Fruit fly (Drosophila melanogaster): Measurements from ENCODE around the gene CG1824.

CG1824 gene

dm6 chrX:12547657-12548056, 47.8 kb downstream of the CG1824 start:
- TF ChIP-seq jim (GFP tag; optimal IDR thresholded peaks at IDR 0.05): no peak
- peak; percentile 26 for TF ChIP-seq HLH106 (tag; optimal IDR thresholded peaks at IDR 0.05)
- peak; percentile 8 for TF ChIP-seq woc (GFP tag; optimal IDR thresholded peaks at IDR 0.05)

- TF ChIP-seq usp (GFP tag; optimal IDR thresholded peaks at IDR 0.05): no peak
- no peak for TF ChIP-seq OdsH (GFP tag; optimal IDR thresholded peaks at IDR 0.05)
- no peak for TF ChIP-seq Abd-B (GFP tag; optimal IDR thresholded peaks at IDR 0.05)
- no peak for TF ChIP-seq Mio (GFP tag; optimal IDR thresholded peaks at IDR 0.05)
- TF ChIP-seq brk (GFP tag; optimal IDR thresholded peaks at IDR 0.05): no peak
- no peak for TF ChIP-seq Vsx2 (GFP tag; optimal IDR thresholded peaks at IDR 0.05; ENCODE audit: partially characterized antibody)
- no peak for TF ChIP-seq psq (GFP tag; optimal IDR thresholded peaks at IDR 0.05)
- no peak for TF ChIP-seq Dif (GFP tag; optimal IDR thresholded peaks at IDR 0.05; ENCODE audit: partially characterized antibody)
- no peak for TF ChIP-seq sage (GFP tag; optimal IDR thresholded peaks at IDR 0.05)
- TF ChIP-seq Myc (optimal IDR thresholded peaks at IDR 0.05): no peak
- TF ChIP-seq pan (optimal IDR thresholded peaks at IDR 0.05): peak; percentile 22
- no peak for TF ChIP-seq Sp1 (GFP tag; optimal IDR thresholded peaks at IDR 0.05)
- TF ChIP-seq br (GFP tag; optimal IDR thresholded peaks at IDR 0.05): no peak
- peak in 1 of 2 experiments; percentile 30 for TF ChIP-seq dl (GFP tag; optimal IDR thresholded peaks at IDR 0.05; ENCODE audit: insufficient read depth in 1 of 2, partially characterized antibody in 2 of 2)
- no peak for TF ChIP-seq Rel (GFP tag; optimal IDR thresholded peaks at IDR 0.05)
- TF ChIP-seq Rel (tag; optimal IDR thresholded peaks at IDR 0.05): no peak
- no peak for TF ChIP-seq lola (GFP tag; optimal IDR thresholded peaks at IDR 0.05)
- TF ChIP-seq Jra (GFP tag; optimal IDR thresholded peaks at IDR 0.05): no peak
- no peak for TF ChIP-seq CG9705 (GFP tag; optimal IDR thresholded peaks at IDR 0.05)
Observed at dm6 chrX:12546857-12547606, 48.4 kb downstream of the CG1824 start.

DNA sequence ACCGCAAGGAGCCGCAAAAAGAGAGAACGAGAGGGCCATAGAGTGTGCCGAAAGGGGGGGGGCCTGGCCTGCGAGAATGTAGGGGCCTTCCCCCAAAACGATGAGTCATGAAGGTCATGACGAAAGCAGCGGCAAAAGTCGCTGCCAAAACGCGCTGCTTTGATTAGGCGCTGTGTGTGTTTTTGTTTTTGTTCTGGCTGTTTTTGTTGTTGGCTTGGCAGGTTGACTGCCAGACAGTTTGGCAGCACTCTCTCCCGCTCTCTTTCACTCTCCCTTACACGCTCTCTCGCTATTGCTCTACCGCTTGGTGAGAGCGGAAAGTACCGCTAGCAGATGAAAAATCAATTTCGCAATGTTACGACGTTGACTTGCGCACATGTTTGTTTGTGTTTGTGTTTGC, 49.3 kb downstream of the CG1824 start:
- no peak for TF ChIP-seq foxo (GFP tag; optimal IDR thresholded peaks at IDR 0.05)
- no peak for TF ChIP-seq dmrt93B (GFP tag; optimal IDR thresholded peaks at IDR 0.05)
- peak in 1 of 2 experiments; percentile 5 for TF ChIP-seq dl (GFP tag; optimal IDR thresholded peaks at IDR 0.05; ENCODE audit: insufficient read depth in 1 of 2, partially characterized antibody in 2 of 2)
- TF ChIP-seq sv (GFP tag; optimal IDR thresholded peaks at IDR 0.05): no peak
- TF ChIP-seq pan (optimal IDR thresholded peaks at IDR 0.05): no peak
- TF ChIP-seq fru (GFP tag; optimal IDR thresholded peaks at IDR 0.05): no peak
- no peak for TF ChIP-seq dsf (GFP tag; optimal IDR thresholded peaks at IDR 0.05; ENCODE audit: borderline replicate concordance)
- TF ChIP-seq Rel (GFP tag; optimal IDR thresholded peaks at IDR 0.05): no peak
- peak; percentile 72 for TF ChIP-seq Rel (tag; optimal IDR thresholded peaks at IDR 0.05)
- TF ChIP-seq Sp1 (GFP tag; optimal IDR thresholded peaks at IDR 0.05): no peak
- no peak for TF ChIP-seq Myc (optimal IDR thresholded peaks at IDR 0.05)
- TF ChIP-seq rgr (GFP tag; optimal IDR thresholded peaks at IDR 0.05): no peak
- TF ChIP-seq N (GFP tag; optimal IDR thresholded peaks at IDR 0.05): no peak
- no peak for TF ChIP-seq GATAd (GFP tag; optimal IDR thresholded peaks at IDR 0.05)

dm6 chrX:12545176-12545575, 50.2 kb downstream of the CG1824 start:
- TF ChIP-seq Dfd (GFP tag; optimal IDR thresholded peaks at IDR 0.05): peak; percentile 93

Data from whole organism, wandering third instar larva.